Fruit fly (Drosophila melanogaster) whole organism, embryonic: ENCODE measurements around the gene Ppat-Dpck.

Source experiments
- Bgb ChIP-seq: fragments of 200-800 bp; sonication (Bioruptor generic); IDR thresholded peaks from 2 replicates; pipeline ENCODE4 v1.3.6; 2022; ENCODE audit warnings: missing biosample characterization, missing genetic modification characterization; ENCODE audit not compliant: partially characterized antibody
- CG11560 ChIP-seq: fragments of 200-800 bp; sonication (Bioruptor generic); IDR thresholded peaks from 3 replicates; pipeline ENCODE4 v1.3.6; 2022; ENCODE audit warnings: missing biosample characterization, missing genetic modification characterization
- CG11696 ChIP-seq: fragments of 200-800 bp; sonication (Bioruptor generic); IDR thresholded peaks from 2 replicates; pipeline ENCODE4 v1.3.6; 2022; ENCODE audit warnings: missing biosample characterization, missing genetic modification characterization
- CG11723 ChIP-seq: fragments of 200-800 bp; sonication (Bioruptor generic); optimal IDR thresholded peaks from 2 replicates; lab custom pipeline; 2017; ENCODE audit warnings: missing biosample characterization, mild to moderate bottlenecking, missing genetic modification characterization
- CG15601 ChIP-seq: fragments of 200-800 bp; sonication (Bioruptor generic); optimal IDR thresholded peaks from 3 replicates; lab custom pipeline; 2019; ENCODE audit warnings: missing biosample characterization, mild to moderate bottlenecking, missing genetic modification characterization, moderate library complexity
- CG17385 ChIP-seq: fragments of 200-800 bp; sonication (Bioruptor generic); optimal IDR thresholded peaks from 3 replicates; lab custom pipeline; 2018; ENCODE audit warnings: missing biosample characterization, mild to moderate bottlenecking, missing genetic modification characterization
- CG17829 ChIP-seq: fragments of 200-800 bp; optimal IDR thresholded peaks from 2 replicates; lab custom pipeline; 2019; ENCODE audit warnings: missing biosample characterization, mild to moderate bottlenecking, missing genetic modification characterization, moderate library complexity
- CG18262 ChIP-seq: fragments of 200-800 bp; optimal IDR thresholded peaks from 3 replicates; lab custom pipeline; 2019; ENCODE audit warnings: missing biosample characterization, mild to moderate bottlenecking, missing genetic modification characterization, moderate library complexity
- CG18599 ChIP-seq: fragments of 200-800 bp; sonication (Bioruptor generic); optimal IDR thresholded peaks from 3 replicates; lab custom pipeline; 2017; ENCODE audit warnings: missing biosample characterization, missing genetic modification characterization, mild to moderate bottlenecking, moderate library complexity, missing genetic modification reagents
- CG2116 ChIP-seq: fragments of 200-800 bp; sonication (Bioruptor generic); optimal IDR thresholded peaks from 3 replicates; lab custom pipeline; 2018; ENCODE audit warnings: missing biosample characterization, mild to moderate bottlenecking, missing genetic modification characterization
- CG2120 ChIP-seq: fragments of 200-800 bp; sonication (Bioruptor generic); optimal IDR thresholded peaks from 3 replicates; lab custom pipeline; 2016; ENCODE audit warnings: missing biosample characterization, missing genetic modification characterization
- CG3726 ChIP-seq: fragments of 200-800 bp; sonication (Bioruptor generic); IDR thresholded peaks from 3 replicates; pipeline ENCODE4, ENCODE4 v1.3.6; 2022; ENCODE audit warnings: missing biosample characterization, missing genetic modification characterization
- CG3995 ChIP-seq: fragments of 200-800 bp; sonication (Bioruptor generic); optimal IDR thresholded peaks from 3 replicates; lab custom pipeline; 2016; ENCODE audit warnings: missing biosample characterization, missing genetic modification characterization
- CG4360 ChIP-seq: fragments of 200-800 bp; sonication (Bioruptor generic); IDR thresholded peaks from 2 replicates; pipeline ENCODE4 v1.3.6; 2022; ENCODE audit warnings: missing biosample characterization, missing genetic modification characterization
- CG4404 ChIP-seq: fragments of 200-800 bp; sonication (Bioruptor generic); IDR thresholded peaks from 2 replicates; pipeline ENCODE4 v1.3.6; 2022; ENCODE audit warnings: missing biosample characterization, missing genetic modification characterization
- CG4617 ChIP-seq: fragments of 200-800 bp; sonication (Bioruptor generic); optimal IDR thresholded peaks from 3 replicates; lab custom pipeline; 2016; ENCODE audit warnings: missing biosample characterization, missing genetic modification characterization, borderline replicate concordance
- CG5245 ChIP-seq: fragments of 200-800 bp; sonication (Bioruptor generic); optimal IDR thresholded peaks from 3 replicates; lab custom pipeline; 2016; ENCODE audit warnings: missing biosample characterization, missing genetic modification characterization
- CG6254 ChIP-seq: fragments of 200-800 bp; sonication (Bioruptor generic); optimal IDR thresholded peaks from 3 replicates; lab custom pipeline; 2017; ENCODE audit warnings: mild to moderate bottlenecking, missing biosample characterization, missing genetic modification reagents, missing genetic modification characterization
- CG6791 ChIP-seq: fragments of 200-800 bp; sonication (Bioruptor generic); IDR thresholded peaks from 3 replicates; pipeline ENCODE4 v1.3.6; 2022; ENCODE audit warnings: missing biosample characterization, missing genetic modification characterization; ENCODE audit not compliant: partially characterized antibody
- CG8089 ChIP-seq: fragments of 200-800 bp; sonication (Bioruptor generic); optimal IDR thresholded peaks from 3 replicates; lab custom pipeline; 2016; ENCODE audit warnings: missing biosample characterization, missing genetic modification characterization
- CG9817 ChIP-seq: fragments of 200-800 bp; sonication (Bioruptor generic); optimal IDR thresholded peaks from 2 replicates; lab custom pipeline; 2018; ENCODE audit warnings: missing biosample characterization, mild to moderate bottlenecking, missing genetic modification characterization, moderate library complexity
- CG9876 ChIP-seq: fragments of 200-800 bp; sonication (Bioruptor generic); optimal IDR thresholded peaks from 2 replicates; lab custom pipeline; 2016; ENCODE audit warnings: missing biosample characterization, missing genetic modification characterization
- Deaf1 ChIP-seq: fragments of 200-800 bp; optimal IDR thresholded peaks from 3 replicates; lab custom pipeline; 2019; ENCODE audit warnings: missing biosample characterization, mild to moderate bottlenecking, missing genetic modification characterization, moderate library complexity
- Ets97D ChIP-seq: fragments of 200-800 bp; sonication (Bioruptor generic); optimal IDR thresholded peaks from 3 replicates; lab custom pipeline; 2016; ENCODE audit warnings: missing biosample characterization, missing genetic modification characterization
- HLH4C ChIP-seq: fragments of 200-800 bp; sonication (Bioruptor generic); IDR thresholded peaks from 3 replicates; pipeline ENCODE4 v1.3.6; 2022; ENCODE audit warnings: missing biosample characterization, missing genetic modification characterization; ENCODE audit not compliant: partially characterized antibody
- HLHmδ ChIP-seq: fragments of 200-800 bp; sonication (Bioruptor generic); optimal IDR thresholded peaks from 2 replicates; lab custom pipeline; 2018; ENCODE audit warnings: missing biosample characterization, mild to moderate bottlenecking, missing genetic modification characterization, moderate library complexity
- Kr ChIP-seq: fragments of 200-800 bp; sonication (Bioruptor generic); optimal IDR thresholded peaks from 2 replicates; lab custom pipeline; 2017; ENCODE audit warnings: missing biosample characterization, mild to moderate bottlenecking, missing genetic modification characterization
- Oaz ChIP-seq: fragments of 200-800 bp; sonication (Bioruptor generic); IDR thresholded peaks from 2 replicates; pipeline ENCODE4 v1.3.6; 2022; ENCODE audit warnings: missing biosample characterization, missing genetic modification characterization
- Opbp ChIP-seq: fragments of 200-800 bp; sonication (Bioruptor generic); IDR thresholded peaks from 3 replicates; pipeline ENCODE4 v1.3.6; 2022; ENCODE audit warnings: missing biosample characterization, missing genetic modification characterization; ENCODE audit not compliant: partially characterized antibody
- Sin3A ChIP-seq: fragments of >200 bp; optimal IDR thresholded peaks from 2 replicates; lab custom pipeline; 2018
- Sry-δ ChIP-seq: fragments of 200-800 bp; sonication (Bioruptor generic); optimal IDR thresholded peaks from 2 replicates; lab custom pipeline; 2016; ENCODE audit warnings: missing biosample characterization, missing genetic modification characterization
- Xbp1 ChIP-seq: fragments of 200-800 bp; sonication (Bioruptor generic); optimal IDR thresholded peaks from 3 replicates; lab custom pipeline; 2016; ENCODE audit warnings: missing biosample characterization, mild to moderate bottlenecking, missing genetic modification characterization
- ato ChIP-seq: fragments of 200-800 bp; sonication (Bioruptor generic); IDR thresholded peaks from 2 replicates; pipeline ENCODE4 v1.3.6; 2022; ENCODE audit warnings: missing biosample characterization, missing genetic modification characterization; ENCODE audit not compliant: partially characterized antibody
- crol ChIP-seq: fragments of 200-800 bp; sonication (Bioruptor generic); IDR thresholded peaks from 2 replicates; pipeline ENCODE4 v1.3.6; 2022; ENCODE audit warnings: missing biosample characterization, missing genetic modification characterization
- dati ChIP-seq: fragments of 200-800 bp; sonication (Bioruptor generic); IDR thresholded peaks from 2 replicates; pipeline ENCODE4 v1.3.6; 2022; ENCODE audit warnings: missing biosample characterization, missing genetic modification characterization
- dpn ChIP-seq, 2 experiments: fragments of 200-800 bp; sonication (Bioruptor generic); optimal IDR thresholded peaks; 3 replicates each; lab custom pipeline; 2016; ENCODE audit warnings: missing biosample characterization in 2 of 2, missing genetic modification characterization in 2 of 2
- hb ChIP-seq: fragments of 200-800 bp; sonication (Bioruptor generic); IDR thresholded peaks from 3 replicates; pipeline ENCODE4 v1.3.6; 2022; ENCODE audit warnings: missing biosample characterization, missing genetic modification characterization; ENCODE audit not compliant: partially characterized antibody
- jumu ChIP-seq: fragments of 200-800 bp; sonication (Bioruptor generic); optimal IDR thresholded peaks from 3 replicates; lab custom pipeline; 2016; ENCODE audit warnings: missing biosample characterization, missing genetic modification characterization
- lilli ChIP-seq: fragments of 200-800 bp; sonication (Bioruptor generic); optimal IDR thresholded peaks from 3 replicates; lab custom pipeline; 2016; ENCODE audit warnings: missing biosample characterization, missing genetic modification characterization
- oc ChIP-seq: fragments of 200-800 bp; sonication (Bioruptor generic); optimal IDR thresholded peaks from 2 replicates; lab custom pipeline; 2018; ENCODE audit warnings: missing biosample characterization, mild to moderate bottlenecking, missing genetic modification characterization, moderate library complexity
- p53 ChIP-seq: fragments of 200-800 bp; sonication (Bioruptor generic); optimal IDR thresholded peaks from 2 replicates; lab custom pipeline; 2016; ENCODE audit warnings: missing biosample characterization, missing genetic modification characterization
- sens ChIP-seq: fragments of 200-800 bp; sonication (Bioruptor generic); peaks from one replicate; lab custom pipeline; 2016; ENCODE audit warnings: missing biosample characterization, missing genetic modification characterization
- sna ChIP-seq: fragments of 200-800 bp; sonication (Bioruptor generic); IDR thresholded peaks from 2 replicates; pipeline ENCODE4 v1.3.6; 2022; ENCODE audit warnings: missing biosample characterization, missing genetic modification characterization; ENCODE audit not compliant: partially characterized antibody
- so ChIP-seq: fragments of 200-800 bp; sonication (Bioruptor generic); IDR thresholded peaks from 3 replicates; pipeline ENCODE4 v1.3.6; 2022; ENCODE audit warnings: missing biosample characterization, missing genetic modification characterization
- sob ChIP-seq: fragments of 200-800 bp; sonication (Bioruptor generic); IDR thresholded peaks from 2 replicates; pipeline ENCODE4 v1.3.6; 2022; ENCODE audit warnings: missing biosample characterization, missing genetic modification characterization
- stwl ChIP-seq: fragments of 200-800 bp; sonication (Bioruptor generic); optimal IDR thresholded peaks from 3 replicates; lab custom pipeline; 2018; ENCODE audit warnings: missing biosample characterization, mild to moderate bottlenecking, missing genetic modification characterization, moderate library complexity
- vfl ChIP-seq: fragments of 200-800 bp; sonication (Bioruptor generic); optimal IDR thresholded peaks from 2 replicates; lab custom pipeline; 2016; ENCODE audit warnings: missing biosample characterization, missing genetic modification characterization
- zen2 ChIP-seq: fragments of 200-800 bp; sonication (Bioruptor generic); IDR thresholded peaks from 3 replicates; pipeline ENCODE4 v1.3.6; 2022; ENCODE audit warnings: missing biosample characterization, missing genetic modification characterization; ENCODE audit not compliant: partially characterized antibody

Ppat-Dpck gene

DNA sequence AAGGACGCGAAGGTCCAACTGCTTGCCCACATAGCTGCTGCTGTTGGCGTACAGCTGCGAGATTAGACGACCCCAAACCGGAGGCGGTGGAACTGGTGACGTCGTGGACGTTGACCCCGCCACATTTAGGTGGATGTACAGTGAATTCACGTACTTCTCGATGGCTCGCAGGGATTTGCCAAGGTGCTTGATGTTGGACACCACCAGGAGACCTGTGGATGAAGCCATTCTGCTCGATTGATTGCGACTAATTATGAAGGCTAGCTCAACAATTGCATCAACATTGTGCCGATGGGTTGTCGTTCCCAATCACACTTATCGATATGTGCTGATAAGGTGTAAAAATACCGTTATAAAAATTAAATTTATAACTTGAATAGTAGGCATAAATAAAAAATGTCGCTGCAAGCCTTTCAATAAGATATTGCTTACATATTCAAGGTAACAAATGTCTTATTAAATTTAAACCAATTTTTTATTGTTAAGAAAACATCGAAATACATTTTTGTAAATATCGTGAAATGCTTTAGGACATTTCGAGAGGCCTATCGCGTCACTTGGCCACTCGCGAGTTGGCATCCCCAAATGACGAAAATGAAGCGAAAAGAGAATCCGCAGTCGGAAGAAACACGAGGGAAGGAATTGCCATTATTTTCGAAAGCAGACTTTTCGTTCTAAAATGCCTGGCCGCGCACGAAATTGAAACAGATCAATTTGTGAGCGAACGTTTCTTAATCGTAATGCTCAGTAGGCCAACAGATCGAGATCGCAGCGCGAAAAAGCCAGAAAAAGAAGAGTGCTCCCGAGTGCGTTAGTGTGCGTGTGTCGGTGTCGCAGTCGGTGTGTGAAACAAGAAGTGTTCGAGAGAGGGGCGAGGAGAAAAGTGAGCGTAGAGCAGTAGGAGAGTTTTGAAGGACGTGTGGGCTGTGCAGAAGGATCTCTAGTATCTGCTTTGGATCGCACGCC is at the start of gene Ppat-Dpck, which contains the start of gene scny:
TSS of gene Ppat-Dpck (minus strand) at position 263 of the 966 bp plus-strand sequence.
TSS of gene scny (plus strand) at position 471 of the 966 bp plus-strand sequence.
- TF ChIP-seq so (GFP tag; lab: Robert Waterston, UW) (0 out of 3 replicates have a peak, but pooled peaks have one; percentile 54), Xbp1 (peak; percentile 17), HLH4C (peak; percentile 88), CG9817 (no peak), CG3995 (GFP tag; lab: Kevin White, UChicago) (peak; percentile 93), Bgb (GFP tag; lab: Robert Waterston, UW) (peak; percentile 89), sna (GFP tag; lab: Robert Waterston, UW) (peak; percentile 95), CG8089 (no peak), Kr (GFP tag; lab: Kevin White, UChicago) (no peak), sob (GFP tag; lab: Robert Waterston, UW) (no peak), CG4404 (GFP tag; lab: Robert Waterston, UW) (no peak), CG18599 (no peak), CG18262 (tag; lab: Kevin White, UChicago) (peak; percentile 31), CG11696 (GFP tag; lab: Robert Waterston, UW) (no peak), jumu (GFP tag; lab: Kevin White, UChicago) (peak; percentile 23), CG17829 (peak; percentile 59), CG11723 (no peak), CG9876 (GFP tag; lab: Kevin White, UChicago) (no peak), CG6254 (GFP tag; lab: Kevin White, UChicago) (no peak), Deaf1 (tag; lab: Kevin White, UChicago) (peak; percentile 86), Sin3A (lab: Kevin White, UChicago) (peak; percentile 89), ato (GFP tag; lab: Robert Waterston, UW) (peak; percentile 78), HLHmδ (no peak), CG17385 (GFP tag; lab: Kevin White, UChicago) (peak; percentile 14), CG4617 (GFP tag; lab: Kevin White, UChicago) (peak; percentile 30), Oaz (GFP tag; lab: Robert Waterston, UW) (no peak), CG15601 (tag; lab: Kevin White, UChicago) (peak; percentile 48), CG6791 (peak; percentile 88), hb (GFP tag; lab: Robert Waterston, UW) (peak; percentile 86), p53 (GFP tag; lab: Kevin White, UChicago) (no peak), CG11560 (tag; lab: Robert Waterston, UW) (no peak), crol (peak; percentile 92), sens (GFP tag; lab: Kevin White, UChicago) (peak; percentile 85), Sry-δ (GFP tag; lab: Kevin White, UChicago) (peak; percentile 82), Ets97D (peak; percentile 88), lilli (GFP tag; lab: Kevin White, UChicago) (peak; percentile 7), CG2116 (GFP tag; lab: Kevin White, UChicago) (peak; percentile 89), oc (tag; lab: Kevin White, UChicago) (no peak), CG4360 (GFP tag; lab: Robert Waterston, UW) (no peak), CG2120 (GFP tag; lab: Kevin White, UChicago) (peak; percentile 27), Opbp (GFP tag; lab: Robert Waterston, UW) (peak; percentile 89), dati (no peak), vfl (GFP tag; lab: Kevin White, UChicago) (peak; percentile 44), zen2 (GFP tag; lab: Robert Waterston, UW) (peak; percentile 80; the same call in 2 of the 3 replicates), dpn (GFP tag; optimal IDR thresholded peaks at IDR 0.05; lab: Kevin White, UChicago) (no peak), CG5245 (GFP tag; lab: Kevin White, UChicago) (no peak), stwl (tag; lab: Kevin White, UChicago) (peak; percentile 58), CG3726 (GFP tag; lab: Robert Waterston, UW) (no peak)
